Worm (Caenorhabditis elegans) whole organism, mixed stage, embryonic: ENCODE measurements around the gene F23B12.4.

Source experiments
- M03D4.4 ChIP-seq: sonication (generic microtip); optimal IDR thresholded peaks from 2 replicates; lab custom pipeline; 2017; ENCODE audit warnings: mild to moderate bottlenecking, missing genetic modification characterization, missing compliant biosample characterization
- blmp-1 ChIP-seq: fragments of 150-350 bp; optimal IDR thresholded peaks from 2 replicates; lab custom pipeline; 2014; ENCODE audit warnings: missing biosample characterization, missing genetic modification characterization
- ceh-39 ChIP-seq: fragments of 150-350 bp; optimal IDR thresholded peaks from 2 replicates; lab custom pipeline; 2014; ENCODE audit warnings: missing biosample characterization, missing genetic modification characterization
- ceh-43 ChIP-seq: fragments of 200-800 bp; sonication (Bioruptor generic); optimal IDR thresholded peaks from 2 replicates; lab custom pipeline; 2018; ENCODE audit warnings: mild to moderate bottlenecking, missing genetic modification characterization, moderate library complexity, missing compliant biosample characterization
- ceh-83 ChIP-seq: fragments of 200-800 bp; sonication (Bioruptor generic); optimal IDR thresholded peaks from 2 replicates; lab custom pipeline; 2018; ENCODE audit warnings: mild to moderate bottlenecking, missing genetic modification characterization, missing compliant biosample characterization
- ces-1 ChIP-seq: fragments of 150-350 bp; optimal IDR thresholded peaks from 2 replicates; lab custom pipeline; 2014; ENCODE audit warnings: missing biosample characterization, missing genetic modification reagents, missing genetic modification characterization
- drap-1 ChIP-seq: fragments of 200-800 bp; sonication (Bioruptor generic); optimal IDR thresholded peaks from 3 replicates; lab custom pipeline; 2018; ENCODE audit warnings: mild to moderate bottlenecking, missing genetic modification characterization, missing compliant biosample characterization
- elt-3 ChIP-seq: fragments of 150-350 bp; optimal IDR thresholded peaks from 2 replicates; lab custom pipeline; 2014; ENCODE audit warnings: missing biosample characterization, missing genetic modification characterization
- ham-2 ChIP-seq: fragments of 200-800 bp; sonication (Bioruptor generic); optimal IDR thresholded peaks from 2 replicates; lab custom pipeline; 2018; ENCODE audit warnings: mild to moderate bottlenecking, missing genetic modification characterization, missing compliant biosample characterization
- lin-13 ChIP-seq: fragments of 150-350 bp; optimal IDR thresholded peaks from 2 replicates; lab custom pipeline; 2014; ENCODE audit warnings: missing biosample characterization, missing genetic modification characterization
- mab-5 ChIP-seq: fragments of 150-350 bp; optimal IDR thresholded peaks from 2 replicates; lab custom pipeline; 2014; ENCODE audit warnings: missing biosample characterization, missing genetic modification characterization
- nhr-28 ChIP-seq: fragments of 150-350 bp; optimal IDR thresholded peaks from 2 replicates; lab custom pipeline; 2014; ENCODE audit warnings: missing biosample characterization, missing genetic modification characterization
- sptf-1 ChIP-seq: sonication (generic microtip); optimal IDR thresholded peaks from 2 replicates; lab custom pipeline; 2017; ENCODE audit warnings: mild to moderate bottlenecking, missing genetic modification characterization, moderate library complexity, missing compliant biosample characterization
- unc-39 ChIP-seq: fragments of 150-350 bp; optimal IDR thresholded peaks from 2 replicates; lab custom pipeline; 2014; ENCODE audit warnings: missing biosample characterization, missing genetic modification characterization
- unc-62 ChIP-seq: fragments of 150-350 bp; optimal IDR thresholded peaks from 2 replicates; lab custom pipeline; 2014; ENCODE audit warnings: missing biosample characterization, missing genetic modification reagents, missing genetic modification characterization

F23B12.4 gene

ce11 chrV:14491097-14491496 lies 50.2 kb downstream of the F23B12.4 start:
- TF ChIP-seq elt-3 (no peak), ces-1 (GFP tag; lab: Kevin White, UChicago) (peak; percentile 92), ceh-39 (tag; lab: Kevin White, UChicago) (no peak), drap-1 (GFP tag; lab: Kevin White, UChicago) (peak; percentile 55), sptf-1 (tag; lab: Kevin White, UChicago) (peak; percentile 2), ceh-83 (GFP tag; lab: Kevin White, UChicago) (no peak), lin-13 (tag; lab: Kevin White, UChicago) (no peak), unc-39 (tag; lab: Kevin White, UChicago) (no peak), ham-2 (GFP tag; lab: Kevin White, UChicago) (no peak), nhr-28 (tag; lab: Kevin White, UChicago) (no peak)
- TF ChIP-seq, all 35 proteins: peak for 3

- TF ChIP-seq elt-3 (no peak), unc-62 (no peak), blmp-1 (tag; lab: Kevin White, UChicago) (no peak), ceh-43 (GFP tag; lab: Kevin White, UChicago) (no peak), mab-5 (tag; lab: Kevin White, UChicago) (no peak), M03D4.4 (tag; lab: Kevin White, UChicago) (no peak)
Measured at ce11 chrV:14493665-14494064, 52.7 kb downstream of the F23B12.4 start.
